Fruit fly (Drosophila melanogaster): ENCODE measurements around the gene CG3618.

CG3618 gene

DNA sequence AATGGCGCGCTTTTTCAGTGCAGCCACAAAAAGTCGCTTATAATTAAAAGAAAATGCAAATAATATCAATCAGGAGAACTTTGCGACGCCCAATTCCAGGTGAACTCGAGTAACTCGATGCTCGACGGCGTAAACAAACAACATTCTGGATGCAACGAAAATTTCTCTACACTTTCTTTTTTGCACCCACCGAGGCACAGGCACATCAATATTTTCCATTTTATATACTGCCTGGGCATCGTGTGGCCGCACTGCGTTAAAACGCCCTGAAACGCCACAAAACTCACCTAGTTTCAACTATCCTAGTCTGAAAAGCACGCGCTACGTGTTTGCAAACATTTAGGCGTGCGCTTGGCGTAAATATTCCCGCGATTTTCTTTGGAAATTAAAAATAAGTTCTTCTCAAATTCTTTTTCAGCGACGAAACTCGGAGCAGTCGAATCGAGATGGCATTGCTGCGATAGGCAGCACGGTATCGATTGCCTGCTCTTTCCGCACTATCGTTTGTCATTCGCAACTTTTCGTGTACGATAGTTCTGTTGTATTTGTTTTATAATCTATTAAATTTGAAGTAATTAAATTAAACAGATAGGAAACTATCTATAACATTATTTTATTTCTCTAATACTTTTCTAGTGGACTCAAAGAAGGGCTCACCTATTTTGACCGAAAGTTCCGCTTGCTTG lies 30.0 kb downstream of the CG3618 start, which contains the start of gene Pcif1 (continued):
- no peak for TF ChIP-seq CG14050 (GFP tag; IDR thresholded peaks at IDR 0.05)
- no peak for TF ChIP-seq emc (GFP tag; optimal IDR thresholded peaks at IDR 0.05)
- no peak for TF ChIP-seq peb (GFP tag; IDR thresholded peaks at IDR 0.05)
- TF ChIP-seq Asciz (GFP tag; optimal IDR thresholded peaks at IDR 0.05) = no peak
- peak; percentile 28; the same call in 1 of the 2 replicates for TF ChIP-seq CG14441 (GFP tag; IDR thresholded peaks at IDR 0.05)
- no peak for TF ChIP-seq ind (GFP tag; optimal IDR thresholded peaks at IDR 0.05)
- no peak for TF ChIP-seq CG7786 (GFP tag; optimal IDR thresholded peaks at IDR 0.05)
- TF ChIP-seq caup (GFP tag; optimal IDR thresholded peaks at IDR 0.05; ENCODE audit: severe bottlenecking) = peak; percentile 7
- no peak for TF ChIP-seq lov (optimal IDR thresholded peaks at IDR 0.05)
- TF ChIP-seq lov (GFP tag; IDR thresholded peaks at IDR 0.05) = no peak
- TF ChIP-seq Ets65A (GFP tag) = no peak
- no peak for TF ChIP-seq B-H1 (GFP tag; IDR thresholded peaks at IDR 0.05)
- TF ChIP-seq CG3163 (GFP tag; optimal IDR thresholded peaks at IDR 0.05) = no peak
- no peak for TF ChIP-seq insv (GFP tag; optimal IDR thresholded peaks at IDR 0.05)
- TF ChIP-seq CG2129 (GFP tag; IDR thresholded peaks at IDR 0.05; ENCODE audit: partially characterized antibody) = peak; percentile 98
- TF ChIP-seq tna (GFP tag; IDR thresholded peaks at IDR 0.05; ENCODE audit: partially characterized antibody) = peak; percentile 99
- no peak for TF ChIP-seq H15 (GFP tag; IDR thresholded peaks at IDR 0.05)
- TF ChIP-seq nerfin-1 (tag; optimal IDR thresholded peaks at IDR 0.05) = peak; percentile 53
- no peak for TF ChIP-seq wdn (GFP tag; IDR thresholded peaks at IDR 0.05)
- no peak for TF ChIP-seq pnt (GFP tag; optimal IDR thresholded peaks at IDR 0.05)
- TF ChIP-seq luna (GFP tag; optimal IDR thresholded peaks at IDR 0.05) = no peak
- peak; percentile 99 for TF ChIP-seq vnd (GFP tag; IDR thresholded peaks at IDR 0.05; ENCODE audit: partially characterized antibody)
- peak; percentile 97 for TF ChIP-seq sna (GFP tag; IDR thresholded peaks at IDR 0.05; ENCODE audit: partially characterized antibody)
- no peak for TF ChIP-seq jing (GFP tag; optimal IDR thresholded peaks at IDR 0.05)
- TF ChIP-seq CG4424 (GFP tag; optimal IDR thresholded peaks at IDR 0.05) = peak; percentile 26
- TF ChIP-seq CG2875 (GFP tag; optimal IDR thresholded peaks at IDR 0.05) = no peak
- no peak for TF ChIP-seq Six4 (GFP tag; optimal IDR thresholded peaks at IDR 0.05)
- TF ChIP-seq mld (GFP tag; IDR thresholded peaks at IDR 0.05; ENCODE audit: partially characterized antibody) = peak; percentile 100
- peak; percentile 99 for TF ChIP-seq ato (GFP tag; IDR thresholded peaks at IDR 0.05; ENCODE audit: partially characterized antibody)
- no peak for TF ChIP-seq klu (GFP tag; IDR thresholded peaks at IDR 0.05)
- TF ChIP-seq Max (GFP tag; optimal IDR thresholded peaks at IDR 0.05) = no peak
- peak; percentile 82 for TF ChIP-seq Med (GFP tag)
- 0 out of 2 replicates have a peak, but pooled peaks have one; percentile 57 for TF ChIP-seq sob (GFP tag; IDR thresholded peaks at IDR 0.05)
- peak; percentile 22 for TF ChIP-seq CG8924 (tag; optimal IDR thresholded peaks at IDR 0.05)
- peak; percentile 62 for TF ChIP-seq CG30020 (tag; optimal IDR thresholded peaks at IDR 0.05)
- no peak for TF ChIP-seq kay (GFP tag; optimal IDR thresholded peaks at IDR 0.05)
- peak; percentile 37 for TF ChIP-seq CG6854 (GFP tag; optimal IDR thresholded peaks at IDR 0.05)
- no peak for TF ChIP-seq Sox102F (GFP tag; optimal IDR thresholded peaks at IDR 0.05)
- TF ChIP-seq fd96Cb (tag; optimal IDR thresholded peaks at IDR 0.05) = no peak
- peak; percentile 67 for TF ChIP-seq sens (GFP tag)
- no peak for TF ChIP-seq bab2 (GFP tag; optimal IDR thresholded peaks at IDR 0.05)
- TF ChIP-seq nau (GFP tag; optimal IDR thresholded peaks at IDR 0.05) = no peak
- TF ChIP-seq CG10321 (GFP tag; IDR thresholded peaks at IDR 0.05) = no peak
- no peak for TF ChIP-seq CG3838 (GFP tag; optimal IDR thresholded peaks at IDR 0.05)
- TF ChIP-seq CG17359 (tag; optimal IDR thresholded peaks at IDR 0.05) = no peak
- peak; percentile 41 for TF ChIP-seq CG3995 (GFP tag; optimal IDR thresholded peaks at IDR 0.05)
- peak; percentile 39 for TF ChIP-seq nom (GFP tag; optimal IDR thresholded peaks at IDR 0.05)
- peak; percentile 56 for TF ChIP-seq slbo (GFP tag; IDR thresholded peaks at IDR 0.05)
- TF ChIP-seq CG7556 (GFP tag; optimal IDR thresholded peaks at IDR 0.05) = no peak
- TF ChIP-seq CG30431 (GFP tag; optimal IDR thresholded peaks at IDR 0.05) = no peak

Measured in whole organism, embryonic.